Fruit fly (Drosophila melanogaster): Measurements from ENCODE around the gene CG12268.
A peak's percentile ranks its signal among the peaks of the same experiment; 100 is the strongest.

The CG12268 gene

DNA sequence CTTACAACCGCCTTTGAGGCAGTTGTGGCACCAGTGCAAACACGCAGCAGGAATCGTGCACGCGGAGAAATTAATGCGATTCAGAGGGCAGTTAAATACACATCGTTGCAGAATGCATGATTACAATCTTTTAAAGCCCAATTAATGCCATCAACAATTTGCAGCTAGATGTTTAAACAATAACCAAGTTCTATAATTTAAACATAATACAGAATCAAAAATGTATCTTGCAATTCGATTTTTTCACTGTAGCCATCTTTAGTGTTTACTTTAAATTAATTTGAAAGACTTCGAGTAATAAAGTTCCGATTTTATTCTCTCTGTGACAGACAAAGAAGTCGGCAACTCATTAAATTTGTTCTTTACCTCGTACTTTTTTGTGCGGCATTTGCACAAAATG, 32.3 kb downstream of the CG12268 start (continued):
- peak; percentile 89 for TF ChIP-seq CG6163 (GFP tag; IDR thresholded peaks at IDR 0.05)
- TF ChIP-seq Eip75B (GFP tag; optimal IDR thresholded peaks at IDR 0.05), result peak; percentile 90
- TF ChIP-seq Hr38 (GFP tag; optimal IDR thresholded peaks at IDR 0.05), result no peak
- peak; percentile 69 for TF ChIP-seq CG16779 (tag; optimal IDR thresholded peaks at IDR 0.05)
- no peak for TF ChIP-seq fkh (GFP tag; optimal IDR thresholded peaks at IDR 0.05)
- peak; percentile 86 for TF ChIP-seq Smox (GFP tag; optimal IDR thresholded peaks at IDR 0.05)
- TF ChIP-seq net (GFP tag; optimal IDR thresholded peaks at IDR 0.05), result peak; percentile 85
- peak; percentile 84 for TF ChIP-seq achi (GFP tag; optimal IDR thresholded peaks at IDR 0.05)
- peak; percentile 50; the same call in 2 of the 3 replicates for TF ChIP-seq eg (GFP tag; IDR thresholded peaks at IDR 0.05)
- peak; percentile 90 for TF ChIP-seq Sox14 (GFP tag; optimal IDR thresholded peaks at IDR 0.05)
- peak; percentile 80 for TF ChIP-seq CG8319 (GFP tag; optimal IDR thresholded peaks at IDR 0.05)
- peak; percentile 87 for TF ChIP-seq OdsH (GFP tag; optimal IDR thresholded peaks at IDR 0.05)
- peak; percentile 89 for TF ChIP-seq Hr39 (GFP tag; optimal IDR thresholded peaks at IDR 0.05)
- TF ChIP-seq CG32006 (GFP tag; optimal IDR thresholded peaks at IDR 0.05), result peak; percentile 77
- TF ChIP-seq acj6 (GFP tag; optimal IDR thresholded peaks at IDR 0.05), result peak; percentile 92
- TF ChIP-seq CG9139 (GFP tag; optimal IDR thresholded peaks at IDR 0.05), result peak; percentile 70
- peak; percentile 85 for TF ChIP-seq dsx (GFP tag; optimal IDR thresholded peaks at IDR 0.05; ENCODE audit: poor library complexity, severe bottlenecking)
- peak; percentile 92 for TF ChIP-seq fd59A (GFP tag; optimal IDR thresholded peaks at IDR 0.05)
- TF ChIP-seq CG11902 (GFP tag; optimal IDR thresholded peaks at IDR 0.05), result peak; percentile 77
- peak; percentile 91 for TF ChIP-seq topi (GFP tag; optimal IDR thresholded peaks at IDR 0.05)
- TF ChIP-seq CG8119 (GFP tag; IDR thresholded peaks at IDR 0.05), result peak; percentile 76
- TF ChIP-seq CG6808 (GFP tag; optimal IDR thresholded peaks at IDR 0.05), result peak; percentile 89
- TF ChIP-seq CG15336 (GFP tag; IDR thresholded peaks at IDR 0.05), result peak; percentile 67
- TF ChIP-seq Met (GFP tag; optimal IDR thresholded peaks at IDR 0.05), result peak; percentile 93
- peak; percentile 90 for TF ChIP-seq esn (GFP tag; optimal IDR thresholded peaks at IDR 0.05)
- TF ChIP-seq Sox102F (GFP tag; optimal IDR thresholded peaks at IDR 0.05), result peak; percentile 91
- peak; percentile 50 for TF ChIP-seq CG6854 (GFP tag; optimal IDR thresholded peaks at IDR 0.05)
- peak; percentile 78 to 83 for TF ChIP-seq salr (GFP tag; optimal IDR thresholded peaks at IDR 0.05)
- TF ChIP-seq Hr4 (GFP tag; optimal IDR thresholded peaks at IDR 0.05), result peak; percentile 69
- peak; percentile 87 for TF ChIP-seq CG31627 (GFP tag; optimal IDR thresholded peaks at IDR 0.05)
- peak; percentile 71 for TF ChIP-seq vri (GFP tag; optimal IDR thresholded peaks at IDR 0.05)
- peak; percentile 91 for TF ChIP-seq Ets96B (tag; optimal IDR thresholded peaks at IDR 0.05)
- peak; percentile 44 for TF ChIP-seq Eip93F (GFP tag; optimal IDR thresholded peaks at IDR 0.05)
- peak; percentile 90 for TF ChIP-seq CG1621 (tag; optimal IDR thresholded peaks at IDR 0.05)
- peak; percentile 93 for TF ChIP-seq CG10669 (GFP tag; optimal IDR thresholded peaks at IDR 0.05)
- TF ChIP-seq CG6792 (GFP tag; optimal IDR thresholded peaks at IDR 0.05), result peak; percentile 90
- peak; percentile 88 for TF ChIP-seq spab (GFP tag; optimal IDR thresholded peaks at IDR 0.05)

DNA sequence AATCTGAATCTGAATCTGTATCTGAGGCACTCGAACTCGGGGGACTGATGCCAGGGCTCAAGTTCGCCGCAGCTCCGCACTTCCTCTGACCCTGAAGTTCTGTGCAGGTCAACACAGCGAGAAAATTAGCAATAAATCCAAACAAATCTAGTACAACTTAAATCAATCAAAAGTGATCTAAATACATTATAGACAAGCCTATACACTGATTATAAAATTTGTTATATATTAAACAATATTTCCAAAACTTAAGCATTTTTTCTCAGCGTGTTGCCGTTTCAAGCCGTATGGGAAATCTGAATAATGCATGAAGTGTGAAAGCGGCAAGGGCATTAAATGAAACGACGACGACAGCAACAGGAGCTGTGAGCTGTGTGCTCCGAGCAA, 33.2 kb downstream of the CG12268 start:
- peak; percentile 95 for TF ChIP-seq net (GFP tag; optimal IDR thresholded peaks at IDR 0.05)
- TF ChIP-seq Sox102F (GFP tag; optimal IDR thresholded peaks at IDR 0.05), result peak; percentile 94
- TF ChIP-seq CG6808 (GFP tag; optimal IDR thresholded peaks at IDR 0.05), result peak; percentile 94
- peak; percentile 94 for TF ChIP-seq Smox (GFP tag; optimal IDR thresholded peaks at IDR 0.05)
- peak; percentile 88 for TF ChIP-seq Ets21C (GFP tag; optimal IDR thresholded peaks at IDR 0.05)
- TF ChIP-seq cyc (GFP tag; optimal IDR thresholded peaks at IDR 0.05), result peak; percentile 94
- TF ChIP-seq topi (GFP tag; optimal IDR thresholded peaks at IDR 0.05), result peak; percentile 96
- no peak for TF ChIP-seq fkh (GFP tag; optimal IDR thresholded peaks at IDR 0.05)
- TF ChIP-seq CG34406 (GFP tag; optimal IDR thresholded peaks at IDR 0.05), result peak; percentile 97
- peak; percentile 94 for TF ChIP-seq achi (GFP tag; optimal IDR thresholded peaks at IDR 0.05)
- peak; percentile 92 for TF ChIP-seq CG31627 (GFP tag; optimal IDR thresholded peaks at IDR 0.05)
- peak; percentile 64 for TF ChIP-seq Gug (GFP tag; IDR thresholded peaks at IDR 0.05)
- peak; percentile 32; the same call in 1 of the 2 replicates for TF ChIP-seq CG11294 (GFP tag; IDR thresholded peaks at IDR 0.05)
- peak; percentile 77 for TF ChIP-seq CG8119 (GFP tag; IDR thresholded peaks at IDR 0.05)
- peak; percentile 91 for TF ChIP-seq vri (GFP tag; optimal IDR thresholded peaks at IDR 0.05)
- TF ChIP-seq esn (GFP tag; optimal IDR thresholded peaks at IDR 0.05), result peak; percentile 98
- TF ChIP-seq Eip75B (GFP tag; optimal IDR thresholded peaks at IDR 0.05), result peak; percentile 97
- peak; percentile 95 for TF ChIP-seq Sox15 (GFP tag; optimal IDR thresholded peaks at IDR 0.05)
- peak; percentile 63 for TF ChIP-seq Hr4 (GFP tag; optimal IDR thresholded peaks at IDR 0.05)
- TF ChIP-seq Ets96B (tag; optimal IDR thresholded peaks at IDR 0.05), result peak; percentile 98
- TF ChIP-seq CG10631 (GFP tag; optimal IDR thresholded peaks at IDR 0.05), result peak; percentile 96
- TF ChIP-seq CG11762 (GFP tag; optimal IDR thresholded peaks at IDR 0.05; ENCODE audit: insufficient read depth), result peak; percentile 92
- peak; percentile 98 for TF ChIP-seq CG8632 (GFP tag; optimal IDR thresholded peaks at IDR 0.05)
- TF ChIP-seq acj6 (GFP tag; optimal IDR thresholded peaks at IDR 0.05), result peak; percentile 97
- TF ChIP-seq salr (GFP tag; optimal IDR thresholded peaks at IDR 0.05), result peak; percentile 82 to 95
- peak; percentile 90 for TF ChIP-seq CG16779 (tag; optimal IDR thresholded peaks at IDR 0.05)
- peak; percentile 98 for TF ChIP-seq Eip78C (GFP tag)
- TF ChIP-seq CG6163 (GFP tag; IDR thresholded peaks at IDR 0.05), result peak; percentile 95
- peak; percentile 94 for TF ChIP-seq lz (GFP tag; optimal IDR thresholded peaks at IDR 0.05)
- peak; percentile 94 for TF ChIP-seq CG11902 (GFP tag; optimal IDR thresholded peaks at IDR 0.05)
